Worm (Caenorhabditis elegans): ENCODE results near the gene nspg-7.1.

nspg-7.1 gene

DNA sequence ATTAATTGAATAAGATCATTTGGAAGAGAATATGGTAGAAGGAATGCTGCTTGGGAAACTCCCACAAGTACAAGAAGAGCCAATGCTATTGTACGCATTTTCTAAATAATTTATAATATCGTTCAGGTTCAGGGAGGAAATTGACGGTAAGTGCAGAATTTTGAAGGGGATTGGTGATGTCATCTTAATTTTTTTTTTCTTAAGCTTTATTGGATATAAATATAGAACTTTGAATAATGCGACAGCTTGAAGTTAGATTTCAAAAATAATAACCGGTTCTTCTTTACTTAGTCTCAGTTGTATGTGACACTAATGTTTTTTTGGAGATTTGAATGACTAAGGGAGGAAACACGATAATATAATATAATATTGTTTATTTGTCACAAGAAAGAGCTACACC, at the start of gene nspg-7.1:
Gene nspg-7.1, minus strand, starts transcription at position 101 of the 400 bp plus-strand sequence.
- TF ChIP-seq pag-3 (tag; optimal IDR thresholded peaks at IDR 0.05; ENCODE audit: borderline replicate concordance, insufficient read depth) = no peak
- no peak for TF ChIP-seq pax-3 (tag; optimal IDR thresholded peaks at IDR 0.05)
- TF ChIP-seq ceh-82 (tag; optimal IDR thresholded peaks at IDR 0.05) = no peak
- no peak for TF ChIP-seq lir-3 (tag; optimal IDR thresholded peaks at IDR 0.05; ENCODE audit: poor library complexity)
- no peak for TF ChIP-seq nhr-237 (tag; optimal IDR thresholded peaks at IDR 0.05)
- TF ChIP-seq nhr-11 (tag; optimal IDR thresholded peaks at IDR 0.05) = no peak
- TF ChIP-seq fkh-4 (tag; optimal IDR thresholded peaks at IDR 0.05; ENCODE audit: borderline replicate concordance) = no peak
- TF ChIP-seq egl-13 (tag; optimal IDR thresholded peaks at IDR 0.05) = no peak
- no peak for TF ChIP-seq tlp-1 (tag; optimal IDR thresholded peaks at IDR 0.05)
- no peak for TF ChIP-seq ets-5 (GFP tag; IDR thresholded peaks at IDR 0.05)
- no peak for TF ChIP-seq irx-1 (tag; optimal IDR thresholded peaks at IDR 0.05)
- no peak for TF ChIP-seq elt-2 (tag; optimal IDR thresholded peaks at IDR 0.05)
- TF ChIP-seq nhr-90 (tag; optimal IDR thresholded peaks at IDR 0.05; ENCODE audit: poor library complexity) = no peak

DNA sequence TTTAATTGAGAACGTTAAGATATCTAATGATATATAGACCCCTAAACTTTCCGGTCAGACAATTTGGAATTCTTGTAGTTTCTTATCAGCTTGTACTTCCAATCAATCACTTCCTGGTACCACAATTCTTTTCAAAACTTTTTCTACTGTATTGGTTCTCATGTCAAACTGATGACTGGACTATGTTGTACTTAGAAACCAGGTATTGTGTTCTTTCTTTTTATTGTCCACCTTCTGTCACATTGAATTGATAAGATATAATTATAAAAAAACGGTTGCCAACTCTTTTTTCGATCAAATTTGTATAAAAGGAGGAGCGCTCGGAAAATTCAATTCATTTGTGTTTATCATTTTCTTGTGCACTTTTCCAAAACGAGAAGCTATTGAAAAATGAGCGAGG, 47.6 kb upstream of the nspg-7.1 start, which contains the start of gene C10C5.4:
Gene C10C5.4, plus strand, starts transcription at position 281 of the 400 bp plus-strand sequence.
- TF ChIP-seq sox-4 (tag; optimal IDR thresholded peaks at IDR 0.05) (no peak), pqm-1 (tag; optimal IDR thresholded peaks at IDR 0.05) (no peak), aha-1 (tag; optimal IDR thresholded peaks at IDR 0.05) (no peak), nhr-77 (tag; optimal IDR thresholded peaks at IDR 0.05) (no peak), snpc-4 (tag; optimal IDR thresholded peaks at IDR 0.05) (no peak), mab-9 (GFP tag; IDR thresholded peaks at IDR 0.05) (no peak), sptf-1 (tag; optimal IDR thresholded peaks at IDR 0.05) (no peak), lin-15B (tag; optimal IDR thresholded peaks at IDR 0.05) (no peak), elt-3 (tag; optimal IDR thresholded peaks at IDR 0.05) (no peak), ets-5 (GFP tag; IDR thresholded peaks at IDR 0.05) (no peak)

DNA sequence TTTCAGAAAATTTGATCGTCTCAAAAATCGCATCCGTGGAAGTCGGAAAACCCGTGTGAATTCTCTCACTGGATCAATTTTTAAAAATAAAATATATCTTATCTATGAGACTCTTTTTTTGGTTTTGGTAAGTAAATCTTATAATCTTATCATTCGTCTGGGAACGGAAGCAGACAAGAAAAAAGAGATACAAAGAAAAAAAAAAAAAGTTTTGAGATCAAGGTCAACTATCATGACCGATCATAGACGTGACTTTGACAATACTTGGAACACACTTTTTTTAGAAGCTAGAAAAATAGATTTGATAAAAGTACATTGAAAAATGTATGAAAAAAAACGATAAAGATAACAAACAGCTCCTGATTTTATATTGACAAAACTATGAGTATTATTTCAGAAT, 45.9 kb upstream of the nspg-7.1 start:
- peak; percentile 77 for TF ChIP-seq nhr-85 (tag)
- no peak for TF ChIP-seq ama-1 (optimal IDR thresholded peaks at IDR 0.05)
- no peak for TF ChIP-seq nhr-11 (tag; optimal IDR thresholded peaks at IDR 0.05)
- no peak for TF ChIP-seq aly-2 (tag; optimal IDR thresholded peaks at IDR 0.05)
- peak in 5 of 6 experiments; percentile 75 to 89 (median 82) for TF ChIP-seq elt-3 (tag; optimal IDR thresholded peaks at IDR 0.05)
- peak; percentile 65 for TF ChIP-seq lin-14 (GFP tag; optimal IDR thresholded peaks at IDR 0.05)
- TF ChIP-seq nhr-20 (tag; optimal IDR thresholded peaks at IDR 0.05) = peak; percentile 17
- TF ChIP-seq blmp-1 (tag; optimal IDR thresholded peaks at IDR 0.05) = peak; percentile 39
- TF ChIP-seq nhr-71 (tag; optimal IDR thresholded peaks at IDR 0.05) = peak; percentile 19

DNA sequence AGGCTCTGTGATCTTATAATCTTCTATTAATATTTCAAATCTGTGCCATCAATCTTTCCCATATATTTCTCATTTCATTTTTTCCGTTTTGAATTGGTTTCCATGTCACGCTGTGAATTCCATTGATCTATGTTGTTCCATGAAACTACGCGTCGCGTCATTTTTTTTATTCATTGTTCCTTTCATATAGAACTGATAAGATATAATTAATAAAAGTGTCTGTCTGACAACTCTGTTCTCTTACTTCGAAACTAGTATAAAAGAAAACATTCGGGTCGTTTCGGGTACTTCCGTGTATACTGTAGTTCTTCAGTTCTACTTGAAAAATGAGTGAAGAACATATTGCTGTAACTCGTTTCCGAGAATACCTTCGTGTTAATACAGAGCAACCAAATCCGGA, 43.9 kb upstream of the nspg-7.1 start, which contains the start of gene C10C5.3:
Gene C10C5.3, plus strand, starts transcription at position 301 of the 400 bp plus-strand sequence.
- TF ChIP-seq ceh-82 (tag; optimal IDR thresholded peaks at IDR 0.05) (no peak), rnt-1 (tag; optimal IDR thresholded peaks at IDR 0.05) (no peak), irx-1 (tag; optimal IDR thresholded peaks at IDR 0.05) (no peak), lsy-2 (tag; optimal IDR thresholded peaks at IDR 0.05) (no peak), unc-62 (GFP tag; optimal IDR thresholded peaks at IDR 0.05) (no peak), unc-130 (tag; optimal IDR thresholded peaks at IDR 0.05) (no peak), skn-1 (tag; optimal IDR thresholded peaks at IDR 0.05) (no peak), C16A3.4 (tag; optimal IDR thresholded peaks at IDR 0.05) (no peak), C04F5.9 (tag; optimal IDR thresholded peaks at IDR 0.05) (no peak), xbp-1 (tag; optimal IDR thresholded peaks at IDR 0.05) (no peak), unc-98 (GFP tag; IDR thresholded peaks at IDR 0.05) (no peak), efl-1 (optimal IDR thresholded peaks at IDR 0.05) (no peak), efl-1 (GFP tag; optimal IDR thresholded peaks at IDR 0.05 in 1 of 2) (no peak), ceh-63 (GFP tag; optimal IDR thresholded peaks at IDR 0.05) (no peak), lin-39 (tag; optimal IDR thresholded peaks at IDR 0.05) (no peak), mef-2 (tag; optimal IDR thresholded peaks at IDR 0.05) (no peak), pag-3 (tag; optimal IDR thresholded peaks at IDR 0.05; ENCODE audit: borderline replicate concordance, insufficient read depth) (no peak), jun-1 (tag; optimal IDR thresholded peaks at IDR 0.05) (no peak), sox-4 (tag; optimal IDR thresholded peaks at IDR 0.05) (no peak), fkh-10 (GFP tag; optimal IDR thresholded peaks at IDR 0.05) (no peak), mep-1 (tag; optimal IDR thresholded peaks at IDR 0.05) (no peak)

All from whole organism, L1 larva.